Fruit fly (Drosophila melanogaster) S2 (cell line): ENCODE results near the gene Pgant6.
A peak's percentile ranks its signal among the peaks of the same experiment; 100 is the strongest.

Experiments
- CG8478 ChIP-seq: fragments of >200 bp; optimal IDR thresholded peaks from 2 replicates; lab custom pipeline; 2018
- CTCF ChIP-seq, 2 experiments: fragments of >200 bp; optimal IDR thresholded peaks; 2 replicates each; lab custom pipeline; 2018

Gene Pgant6

DNA sequence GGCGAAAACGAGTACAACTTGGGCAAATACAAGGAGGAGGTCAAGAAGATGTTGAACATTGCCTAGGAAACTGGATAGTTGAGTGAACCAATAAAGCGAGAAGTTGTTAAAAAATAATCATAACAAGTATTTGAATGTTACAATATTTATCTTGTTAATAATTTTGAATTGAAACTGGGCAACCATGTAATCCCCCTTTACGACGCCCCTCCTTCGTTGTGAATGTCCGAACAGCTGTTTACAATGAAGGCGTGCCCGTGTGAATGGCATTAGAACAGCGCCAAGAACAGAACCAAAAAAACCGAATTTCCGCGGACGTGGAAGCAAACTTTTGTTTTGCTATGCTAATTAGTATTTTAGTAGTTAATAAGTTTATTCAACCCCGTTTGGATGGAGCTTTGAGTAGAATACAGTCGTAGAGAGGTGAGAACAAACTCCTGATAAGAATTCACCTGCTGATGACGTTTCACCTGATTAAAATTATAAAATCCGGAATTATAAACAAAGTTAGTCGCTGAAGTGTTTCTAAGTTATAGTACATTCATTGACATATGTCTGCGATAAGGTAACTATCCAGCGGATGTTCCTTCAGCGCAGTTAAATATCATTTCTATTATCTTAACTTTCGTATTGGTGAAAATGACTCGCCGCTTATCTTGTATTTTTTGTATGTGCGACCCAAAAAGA is at the start of gene Pgant6:
Gene Pgant6, plus strand, starts transcription at position 265 of the 687 bp plus-strand sequence.
- TF ChIP-seq CG8478 (lab: Kevin White, UChicago): no peak
- TF ChIP-seq CTCF (optimal IDR thresholded peaks at IDR 0.05; lab: Kevin White, UChicago): no peak

DNA sequence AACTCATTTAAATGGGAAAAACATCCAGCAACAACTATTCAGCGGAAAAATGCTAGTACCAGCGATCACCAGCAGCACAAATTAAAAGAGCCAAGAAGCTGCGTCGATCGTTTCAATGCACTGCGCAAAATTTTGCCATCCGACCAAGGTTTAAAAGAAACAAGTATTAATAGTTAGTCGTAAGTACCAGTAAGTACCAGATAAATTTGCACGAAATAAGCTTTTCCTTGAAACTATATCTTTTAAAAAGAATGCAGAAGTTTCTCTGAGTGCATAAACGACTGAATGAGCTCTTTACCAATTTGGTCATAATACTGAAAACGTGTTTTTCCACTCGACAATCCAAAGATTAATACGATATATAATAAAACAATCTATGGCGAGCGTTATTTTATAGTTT is 48.8 kb upstream of the Pgant6 start:
- TF ChIP-seq CG8478 (lab: Kevin White, UChicago) (no peak), CTCF (optimal IDR thresholded peaks at IDR 0.05; lab: Kevin White, UChicago) (no peak)

DNA sequence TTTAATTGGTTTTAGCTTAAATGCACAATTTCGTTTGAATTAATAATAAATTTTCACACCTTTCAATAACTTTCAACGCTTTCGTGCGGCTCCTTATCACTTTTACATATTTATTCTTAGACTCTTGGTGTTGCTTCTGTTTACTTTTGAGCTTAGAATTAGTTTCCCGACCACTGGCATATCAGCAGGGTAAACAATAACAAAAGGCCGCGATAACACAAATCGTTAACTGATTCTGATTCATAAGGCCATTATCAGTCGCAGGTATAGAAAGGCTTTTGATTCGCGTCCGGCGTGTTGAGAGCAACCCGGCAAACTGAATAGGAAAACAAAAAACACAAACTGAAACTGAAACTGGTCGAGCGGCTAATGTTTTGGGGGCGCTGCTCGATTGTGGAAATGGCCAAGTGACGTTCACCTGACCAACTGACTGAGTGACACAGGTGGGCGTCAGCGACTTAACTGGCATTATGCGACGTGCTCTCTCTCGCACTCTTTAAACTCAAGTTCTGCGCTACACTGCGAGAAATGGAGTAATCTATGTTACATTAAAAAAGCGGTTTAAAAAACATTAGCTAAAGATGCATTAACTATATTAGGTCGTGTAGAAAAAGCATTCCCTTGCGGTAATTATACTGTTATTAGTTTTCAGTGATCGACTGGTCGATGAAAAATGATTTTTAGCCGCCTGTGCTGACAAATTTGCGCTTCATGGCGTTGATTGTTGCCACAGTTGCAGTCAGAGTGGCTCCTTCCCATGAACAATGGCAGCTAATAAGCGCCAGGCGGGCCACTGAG is 47.5 kb upstream of the Pgant6 start:
- TF ChIP-seq CTCF (optimal IDR thresholded peaks at IDR 0.05; lab: Kevin White, UChicago): no peak
- no peak for TF ChIP-seq CG8478 (lab: Kevin White, UChicago)

DNA sequence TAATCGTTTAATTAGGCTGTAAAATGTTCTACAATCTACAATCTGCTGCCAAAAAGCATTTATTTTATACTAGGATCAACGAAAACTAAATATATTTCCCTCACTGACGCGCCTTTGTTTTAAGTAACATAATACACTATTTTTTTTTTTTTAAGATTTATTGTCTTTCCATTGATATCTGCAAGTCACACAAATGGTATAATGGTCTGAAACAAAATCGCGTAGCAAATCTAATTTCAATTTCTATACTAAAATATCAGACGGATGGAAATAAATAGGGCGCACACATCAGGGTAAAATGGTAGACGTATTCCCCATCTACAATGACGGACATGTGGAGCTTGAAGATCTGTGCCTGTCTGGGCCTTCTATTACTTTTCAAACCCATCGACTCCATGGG is 42.6 kb upstream of the Pgant6 start, which contains the start of gene Acp62F:
Gene Acp62F, plus strand, starts transcription at position 301 of the 400 bp plus-strand sequence.
- TF ChIP-seq CTCF (optimal IDR thresholded peaks at IDR 0.05; lab: Kevin White, UChicago) (no peak), CG8478 (lab: Kevin White, UChicago) (no peak)

DNA sequence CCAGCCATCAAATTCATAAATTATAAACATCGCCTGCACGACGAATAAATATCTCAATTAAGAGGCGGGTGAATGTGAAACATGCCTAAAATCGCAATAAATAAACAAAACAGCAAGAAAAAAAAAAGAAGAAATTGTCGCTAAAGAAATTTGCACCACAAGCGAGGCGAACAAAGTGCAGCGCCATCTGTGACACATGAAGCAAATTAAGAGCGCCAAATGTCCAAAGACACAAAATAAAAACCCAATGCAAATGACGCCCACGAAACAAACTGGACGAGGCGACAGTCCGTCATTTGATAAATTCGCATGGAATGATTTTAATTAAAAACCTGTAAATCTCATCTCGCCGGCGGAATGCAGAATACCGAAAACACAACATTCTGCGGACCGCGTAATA is 38.3 kb upstream of the Pgant6 start:
- TF ChIP-seq CTCF (optimal IDR thresholded peaks at IDR 0.05; lab: Kevin White, UChicago) (peak in 1 of 2 experiments; percentile 55), CG8478 (lab: Kevin White, UChicago) (no peak)

DNA sequence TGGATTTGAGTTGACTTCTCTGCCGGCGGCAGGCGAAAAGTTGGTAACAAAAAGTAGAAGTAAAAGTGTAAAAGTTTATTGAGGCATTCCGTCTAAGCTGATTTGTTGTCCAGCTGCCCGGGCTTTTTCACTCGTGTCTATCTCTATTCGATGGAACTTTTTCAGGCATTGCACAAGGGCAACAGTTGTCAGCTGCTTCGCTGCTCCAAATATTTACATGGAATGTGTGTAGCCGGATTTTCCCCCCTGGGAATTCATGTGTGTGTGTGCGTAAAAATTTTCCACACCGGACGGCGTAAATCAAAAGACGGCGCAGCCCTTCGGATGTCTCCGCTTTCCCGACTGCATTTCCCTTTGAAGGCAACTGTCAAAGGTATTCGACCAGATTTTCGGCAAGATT is 37.1 kb upstream of the Pgant6 start:
- TF ChIP-seq CTCF (optimal IDR thresholded peaks at IDR 0.05; lab: Kevin White, UChicago) (no peak), CG8478 (lab: Kevin White, UChicago) (no peak)

DNA sequence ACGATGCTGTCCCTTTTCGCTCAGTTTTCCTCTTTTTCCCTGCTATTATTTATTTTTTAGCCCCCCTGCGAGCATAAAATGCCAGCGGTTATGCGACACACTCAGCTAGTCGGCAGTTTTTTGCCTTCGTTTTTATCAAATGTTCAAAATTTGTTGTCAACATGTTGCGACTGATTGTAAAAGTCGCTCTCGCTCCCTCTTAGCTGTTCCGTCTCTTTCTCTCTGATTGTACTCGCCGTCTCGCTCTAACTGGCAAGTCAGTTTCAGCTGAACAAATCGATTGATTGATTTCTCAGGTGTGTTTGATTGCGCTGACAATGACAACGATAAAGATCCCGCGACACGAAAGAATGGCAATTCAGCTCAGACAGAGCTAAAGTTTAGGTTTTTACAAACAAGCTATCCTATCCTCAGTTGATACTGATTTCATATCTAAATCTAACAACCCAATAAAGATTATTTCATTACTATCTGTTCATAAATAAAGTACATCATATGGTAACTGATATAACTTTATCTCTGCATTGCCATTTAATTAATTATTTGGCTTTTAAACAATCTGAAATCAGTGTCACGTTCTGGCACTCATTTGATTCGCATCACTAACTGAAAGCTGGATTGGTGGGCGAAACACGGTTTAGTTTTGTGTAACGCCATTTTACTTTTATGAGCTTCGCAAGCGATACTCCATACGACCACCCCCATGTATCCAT is 36.2 kb upstream of the Pgant6 start:
- TF ChIP-seq CTCF (optimal IDR thresholded peaks at IDR 0.05; lab: Kevin White, UChicago) (no peak), CG8478 (lab: Kevin White, UChicago) (no peak)

DNA sequence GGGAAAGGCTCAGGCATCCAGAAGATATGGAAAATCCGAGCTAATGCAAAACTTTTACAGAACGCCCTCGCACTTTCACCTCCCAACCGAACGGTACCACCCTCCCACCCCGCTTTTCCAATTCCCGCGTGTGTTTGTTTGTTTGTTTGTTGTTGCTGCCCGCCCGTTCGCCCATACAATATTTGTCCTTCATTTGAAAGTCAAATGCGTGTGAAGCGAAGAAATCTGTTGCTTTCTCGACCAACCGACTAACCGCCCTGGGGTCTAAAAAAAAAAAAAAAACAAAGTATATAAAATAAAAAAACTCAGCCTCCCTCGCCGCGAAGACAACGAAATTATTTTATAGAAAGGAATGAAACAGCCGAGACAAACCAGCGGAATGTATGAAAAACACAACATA is 33.7 kb upstream of the Pgant6 start:
- TF ChIP-seq CTCF (optimal IDR thresholded peaks at IDR 0.05; lab: Kevin White, UChicago) (no peak), CG8478 (lab: Kevin White, UChicago) (no peak)

DNA sequence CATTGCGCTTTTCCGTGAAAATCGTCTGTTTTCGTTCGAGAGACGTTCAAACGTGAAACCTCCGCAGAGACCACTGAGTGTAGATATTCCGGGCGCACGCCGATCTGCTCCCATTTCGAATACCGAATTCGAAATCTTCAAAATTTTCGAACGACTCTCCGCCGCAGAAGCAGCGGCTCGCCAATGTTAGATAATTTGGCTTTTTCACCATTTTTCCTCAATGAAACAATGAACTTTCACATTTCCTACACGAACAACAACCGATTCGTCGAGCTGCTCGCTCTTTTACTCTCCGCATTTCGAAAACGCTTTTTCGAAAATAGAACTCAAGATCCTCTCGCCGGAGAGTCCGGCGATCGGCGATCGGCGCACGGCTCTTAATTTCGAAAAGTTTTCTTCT is 19.9 kb upstream of the Pgant6 start:
- TF ChIP-seq CTCF (optimal IDR thresholded peaks at IDR 0.05; lab: Kevin White, UChicago): no peak
- no peak for TF ChIP-seq CG8478 (lab: Kevin White, UChicago)

DNA sequence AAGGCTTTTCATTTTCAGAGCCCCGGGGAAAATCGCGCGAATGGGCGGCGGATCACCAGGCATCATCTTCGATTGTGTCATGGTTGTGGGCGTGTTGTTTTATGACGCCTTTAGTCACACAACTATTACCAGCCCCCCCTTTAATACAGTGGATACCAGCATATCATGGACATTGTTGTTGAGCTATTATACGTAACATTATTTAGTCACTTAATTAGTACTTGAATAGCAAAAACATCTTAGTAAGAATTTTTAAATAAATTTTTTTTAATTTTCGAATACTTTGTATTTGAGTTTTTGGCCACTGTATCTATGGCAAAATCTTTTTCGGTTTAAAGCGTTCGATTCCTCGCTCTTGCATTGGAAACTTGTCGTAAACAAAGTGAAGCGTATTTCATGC is 18.3 kb upstream of the Pgant6 start:
- no peak for TF ChIP-seq CTCF (optimal IDR thresholded peaks at IDR 0.05; lab: Kevin White, UChicago)
- TF ChIP-seq CG8478 (lab: Kevin White, UChicago): no peak

DNA sequence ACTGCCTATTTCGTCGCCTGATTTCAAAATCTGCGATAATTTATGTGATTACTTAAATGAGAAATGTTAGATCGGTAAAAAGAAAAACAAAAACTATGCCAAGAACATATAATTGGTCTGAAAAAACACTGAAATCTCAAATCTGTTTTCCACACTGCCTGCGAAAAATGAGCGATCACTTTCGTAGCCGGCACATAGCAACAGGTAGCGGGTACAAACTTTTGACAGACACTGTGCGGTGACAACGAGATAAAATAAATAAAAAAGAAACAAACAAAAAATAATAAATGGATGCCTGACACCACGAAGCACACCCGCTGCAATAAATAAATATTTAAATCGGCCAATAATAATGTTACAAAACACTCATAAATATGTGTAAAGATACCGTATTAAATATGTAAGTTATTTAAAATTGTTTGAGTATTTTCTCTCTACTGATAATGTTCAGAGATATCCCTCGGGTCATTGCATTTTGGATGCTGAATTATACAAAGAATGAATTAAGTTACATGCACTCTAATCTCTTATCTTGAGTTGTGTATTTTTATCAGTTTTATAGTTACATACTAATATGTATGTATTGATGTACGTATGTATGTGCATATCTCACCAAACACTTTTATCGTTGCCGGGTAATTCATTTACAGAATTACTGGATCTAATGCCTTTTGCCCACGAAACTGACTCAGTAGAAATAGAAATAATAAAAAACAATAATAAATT is 16.9 kb upstream of the Pgant6 start:
- TF ChIP-seq CG8478 (lab: Kevin White, UChicago) (no peak), CTCF (optimal IDR thresholded peaks at IDR 0.05; lab: Kevin White, UChicago) (no peak)

DNA sequence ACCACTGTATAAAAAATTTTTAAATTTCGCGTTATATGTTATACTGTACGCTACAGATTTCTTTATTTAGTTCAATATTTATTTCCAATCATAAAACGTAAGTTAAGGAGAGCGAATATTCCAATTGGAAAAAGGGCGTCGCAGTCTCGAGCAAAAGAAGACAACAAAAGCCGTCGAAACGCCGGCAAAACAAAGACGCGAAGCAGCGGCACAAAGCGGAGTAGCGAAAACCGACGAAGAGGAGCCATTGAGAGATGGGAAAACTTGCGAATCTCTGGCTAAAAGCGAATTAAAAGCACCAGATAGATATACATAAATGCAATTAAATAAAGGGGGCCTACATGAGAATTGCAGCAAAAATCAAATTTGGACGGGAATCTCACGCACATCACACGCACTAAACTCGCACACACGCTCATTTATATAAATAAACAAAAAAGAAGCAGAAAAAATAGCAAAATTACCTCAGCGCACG is 16.2 kb upstream of the Pgant6 start:
- TF ChIP-seq CTCF (optimal IDR thresholded peaks at IDR 0.05; lab: Kevin White, UChicago) (no peak), CG8478 (lab: Kevin White, UChicago) (no peak)

DNA sequence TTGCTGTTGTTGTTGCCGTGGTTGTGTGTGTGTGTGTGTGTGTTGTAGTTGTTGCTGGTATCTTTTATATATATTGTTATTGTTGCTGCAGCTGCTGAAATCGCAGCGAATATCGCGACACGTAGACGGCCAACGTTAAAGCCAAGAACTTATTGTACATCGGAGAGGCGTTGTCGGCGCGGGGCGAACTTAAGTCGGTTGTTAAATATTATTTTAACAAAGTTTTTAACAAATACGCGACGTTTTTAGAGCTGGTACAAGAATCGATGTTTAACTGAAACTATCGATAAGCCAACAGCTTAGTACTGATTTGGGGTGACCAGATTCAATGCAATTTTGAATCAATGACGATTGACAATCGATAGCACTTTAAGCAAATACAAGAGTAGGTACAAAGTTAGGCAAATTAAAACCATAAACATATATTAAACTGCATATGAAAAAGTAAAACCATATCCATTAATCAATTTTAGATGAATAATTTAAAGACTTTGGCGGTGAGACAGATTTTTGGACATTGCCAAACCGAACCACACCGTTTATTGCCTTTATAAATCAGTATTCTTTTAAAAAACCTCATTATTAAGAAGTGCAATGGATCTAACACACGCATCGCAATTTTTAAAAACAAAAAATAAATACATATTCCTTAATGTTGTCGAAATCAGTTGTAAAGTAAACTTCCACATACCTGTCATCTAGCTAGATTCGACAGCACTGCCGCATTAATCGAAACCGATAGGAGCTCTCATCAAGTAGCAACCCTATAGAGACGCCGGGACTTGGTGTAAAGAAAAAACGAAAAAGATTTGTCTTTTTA is 15.6 kb upstream of the Pgant6 start, which contains the start of the genes Mrtf and Non2:
Gene Mrtf, minus strand, starts transcription at position 268 of the 820 bp plus-strand sequence.
Gene Non2, plus strand, starts transcription at position 731 of the 820 bp plus-strand sequence.
- TF ChIP-seq CG8478 (lab: Kevin White, UChicago): no peak
- TF ChIP-seq CTCF (optimal IDR thresholded peaks at IDR 0.05; lab: Kevin White, UChicago): no peak
